Fruit fly (Drosophila melanogaster) whole organism, wandering third instar larva: ENCODE results near the gene Alg1.

Experiments
- CrebA ChIP-seq: fragments of 200-800 bp; sonication (Bioruptor generic); optimal IDR thresholded peaks from 2 replicates; lab custom pipeline; 2016; ENCODE audit warnings: missing biosample characterization, mild to moderate bottlenecking, missing genetic modification characterization, borderline replicate concordance
- Dfd ChIP-seq: fragments of >200 bp; optimal IDR thresholded peaks from 2 replicates; lab custom pipeline; 2017; ENCODE audit warnings: missing biosample characterization, missing genetic modification characterization
- Hr83 ChIP-seq: fragments of 200-300 bp; sonication (Bioruptor generic); optimal IDR thresholded peaks from 2 replicates; lab custom pipeline; 2016; ENCODE audit warnings: missing biosample characterization, mild to moderate bottlenecking, missing genetic modification characterization, moderate library complexity; ENCODE audit not compliant: poor library complexity, severe bottlenecking
- Mio ChIP-seq: sonication (Bioruptor generic); optimal IDR thresholded peaks from 2 replicates; lab custom pipeline; 2016; ENCODE audit warnings: missing biosample characterization, missing genetic modification characterization
- Myc ChIP-seq: fragments of >200 bp; optimal IDR thresholded peaks from 2 replicates; lab custom pipeline; 2017
- N ChIP-seq: fragments of >200 bp; optimal IDR thresholded peaks from 2 replicates; lab custom pipeline; 2018; ENCODE audit warnings: missing biosample characterization, missing external identifiers, missing genetic modification characterization
- br ChIP-seq: fragments of 200-800 bp; sonication (Bioruptor generic); optimal IDR thresholded peaks from 2 replicates; lab custom pipeline; 2016; ENCODE audit warnings: missing biosample characterization, missing genetic modification characterization
- ey ChIP-seq: fragments of 200-800 bp; sonication (Bioruptor generic); optimal IDR thresholded peaks from 2 replicates; lab custom pipeline; 2016; ENCODE audit warnings: missing biosample characterization, missing genetic modification characterization
- jim ChIP-seq: fragments of 175-275, 200-325 bp; sonication (Bioruptor generic); optimal IDR thresholded peaks from 2 replicates; lab custom pipeline; 2016; ENCODE audit warnings: missing biosample characterization, mild to moderate bottlenecking, missing genetic modification characterization
- psq ChIP-seq: fragments of 200-800 bp; sonication (Bioruptor generic); optimal IDR thresholded peaks from 3 replicates; lab custom pipeline; 2017; ENCODE audit warnings: missing biosample characterization, mild to moderate bottlenecking, missing genetic modification characterization, moderate library complexity
- rgr ChIP-seq: fragments of 200-800 bp; sonication (Bioruptor generic); optimal IDR thresholded peaks from 3 replicates; lab custom pipeline; 2016; ENCODE audit warnings: missing biosample characterization, mild to moderate bottlenecking, missing genetic modification characterization
- woc ChIP-seq: sonication (Bioruptor generic); optimal IDR thresholded peaks from 2 replicates; lab custom pipeline; 2016; ENCODE audit warnings: missing biosample characterization, mild to moderate bottlenecking, missing genetic modification characterization

DNA sequence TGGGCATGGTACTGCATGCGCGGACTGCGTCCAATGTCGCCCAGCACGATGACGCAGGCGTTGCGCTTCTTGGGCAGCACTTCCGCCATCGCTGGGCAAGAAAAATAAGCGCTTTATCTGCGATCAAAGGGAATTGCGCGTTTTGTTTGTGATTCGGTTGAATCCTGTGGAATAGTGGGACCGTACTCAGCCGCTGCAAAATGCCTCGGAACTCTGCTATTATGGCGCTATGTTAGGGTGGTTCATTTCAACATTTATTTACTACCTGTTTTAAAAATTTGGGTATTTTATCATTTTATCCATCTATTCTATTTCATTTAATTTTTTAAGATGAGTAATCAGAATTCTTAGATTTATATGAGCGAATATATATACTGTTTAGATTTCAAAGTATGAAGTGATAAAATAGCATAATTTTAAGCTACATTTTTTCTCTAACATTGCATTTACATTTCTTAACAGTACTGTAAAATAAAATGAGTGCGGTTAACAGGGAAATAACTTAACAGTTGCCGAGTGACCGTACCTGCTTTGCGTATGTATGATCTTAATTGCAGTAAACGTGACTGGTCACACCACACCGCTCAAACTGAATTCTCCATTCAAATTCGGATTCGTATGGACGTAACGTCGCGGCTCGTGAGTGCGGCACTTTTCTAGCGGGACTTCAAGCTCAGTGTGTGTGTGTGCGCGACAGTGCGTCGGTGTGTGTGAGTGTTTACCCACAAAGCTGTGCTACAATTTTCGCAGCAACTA, at the start of gene Alg1, which contains the start of gene tinc:
- no peak for TF ChIP-seq Dfd (GFP tag; lab: Kevin White, UChicago)
- TF ChIP-seq ey (GFP tag; lab: Kevin White, UChicago), result peak; percentile 53
- TF ChIP-seq psq (GFP tag; lab: Kevin White, UChicago), result peak; percentile 48
- TF ChIP-seq rgr (GFP tag; lab: Kevin White, UChicago), result peak; percentile 60
- TF ChIP-seq N (GFP tag; lab: Kevin White, UChicago), result no peak
- TF ChIP-seq Myc (lab: Kevin White, UChicago), result peak; percentile 41
- TF ChIP-seq woc (GFP tag; lab: Kevin White, UChicago), result no peak
- no peak for TF ChIP-seq CrebA
- no peak for TF ChIP-seq Hr83 (GFP tag; lab: Kevin White, UChicago)
- TF ChIP-seq Mio (GFP tag; lab: Kevin White, UChicago), result no peak
- no peak for TF ChIP-seq jim (GFP tag; lab: Kevin White, UChicago)
- TF ChIP-seq br (GFP tag; lab: Kevin White, UChicago), result no peak
